Fruit fly (Drosophila melanogaster) whole organism, embryonic: ENCODE measurements around the gene CG17906.
A peak's percentile ranks its signal among the peaks of the same experiment; 100 is the strongest.

Experiments used
- Atf-2 ChIP-seq: fragments of 200-800 bp; sonication (Bioruptor generic); optimal IDR thresholded peaks from 2 replicates; lab custom pipeline; 2016; ENCODE audit warnings: missing biosample characterization, missing genetic modification characterization
- Blimp-1 ChIP-seq: fragments of 200-800 bp; sonication (Bioruptor generic); optimal IDR thresholded peaks from 3 replicates; lab custom pipeline; 2018; ENCODE audit warnings: missing biosample characterization, missing genetic modification characterization, mild to moderate bottlenecking, moderate library complexity, missing genetic modification reagents
- CG1024 ChIP-seq: fragments of 200-800 bp; sonication (Bioruptor generic); IDR thresholded peaks from 2 replicates; pipeline ENCODE4 v1.3.6; 2022; ENCODE audit warnings: missing biosample characterization, missing genetic modification characterization
- CG10321 ChIP-seq: fragments of 200-800 bp; sonication (Bioruptor generic); IDR thresholded peaks from 2 replicates; pipeline ENCODE4 v1.3.6; 2022; ENCODE audit warnings: missing biosample characterization, missing genetic modification characterization
- CG11247 ChIP-seq: fragments of 200-800 bp; sonication (Bioruptor generic); IDR thresholded peaks from 2 replicates; pipeline ENCODE4 v1.3.6; 2022; ENCODE audit warnings: missing biosample characterization, missing genetic modification characterization
- CG12744 ChIP-seq: fragments of 200-800 bp; sonication (Bioruptor generic); optimal IDR thresholded peaks from 2 replicates; lab custom pipeline; 2016; ENCODE audit warnings: missing biosample characterization, missing genetic modification characterization
- CG13624 ChIP-seq: fragments of 200-800 bp; sonication (Bioruptor generic); optimal IDR thresholded peaks from 2 replicates; lab custom pipeline; 2016; ENCODE audit warnings: missing biosample characterization, missing genetic modification characterization
- CG17328 ChIP-seq: fragments of 200-800 bp; sonication (Bioruptor generic); IDR thresholded peaks from 2 replicates; pipeline ENCODE4 v1.3.6; 2022; ENCODE audit warnings: missing biosample characterization, missing genetic modification characterization
- CG17612 ChIP-seq: fragments of 200-800 bp; sonication (Bioruptor generic); IDR thresholded peaks from 2 replicates; pipeline ENCODE4 v1.3.6; 2022; ENCODE audit warnings: missing biosample characterization, missing genetic modification characterization
- CG1792 ChIP-seq: fragments of 200-800 bp; sonication (Bioruptor generic); optimal IDR thresholded peaks from 2 replicates; lab custom pipeline; 2016; ENCODE audit warnings: missing biosample characterization, missing genetic modification characterization
- CG2120 ChIP-seq: fragments of 200-800 bp; sonication (Bioruptor generic); optimal IDR thresholded peaks from 3 replicates; lab custom pipeline; 2016; ENCODE audit warnings: missing biosample characterization, missing genetic modification characterization
- CG2875 ChIP-seq: fragments of 200-800 bp; sonication (Bioruptor generic); optimal IDR thresholded peaks from 2 replicates; lab custom pipeline; 2017; ENCODE audit warnings: missing biosample characterization, mild to moderate bottlenecking, missing genetic modification characterization, missing genetic modification reagents
- CG2889 ChIP-seq: fragments of 200-800 bp; sonication (Bioruptor generic); IDR thresholded peaks from 3 replicates; pipeline ENCODE4 v1.3.6; 2022; ENCODE audit warnings: missing biosample characterization, missing genetic modification characterization
- CG33213 ChIP-seq: fragments of 200-800 bp; sonication (Bioruptor generic); optimal IDR thresholded peaks from 3 replicates; lab custom pipeline; 2016; ENCODE audit warnings: missing biosample characterization, missing genetic modification characterization
- CG34376 ChIP-seq: fragments of 200-800 bp; sonication (Bioruptor generic); optimal IDR thresholded peaks from 2 replicates; lab custom pipeline; 2018; ENCODE audit warnings: missing biosample characterization, mild to moderate bottlenecking, missing genetic modification characterization
- CG4424 ChIP-seq: fragments of 200-800 bp; sonication (Bioruptor generic); optimal IDR thresholded peaks from 3 replicates; lab custom pipeline; 2016; ENCODE audit warnings: missing biosample characterization, missing genetic modification characterization
- CG7357 ChIP-seq: fragments of 200-800 bp; sonication (Bioruptor generic); IDR thresholded peaks from 3 replicates; pipeline ENCODE4 v1.3.6; 2022; ENCODE audit warnings: missing biosample characterization, missing genetic modification characterization
- CG8478 ChIP-seq: fragments of >200 bp; optimal IDR thresholded peaks from 2 replicates; lab custom pipeline; 2018
- CG9437 ChIP-seq: fragments of 200-800 bp; sonication (Bioruptor generic); optimal IDR thresholded peaks from 2 replicates; lab custom pipeline; 2018; ENCODE audit warnings: missing biosample characterization, mild to moderate bottlenecking, missing genetic modification characterization
- CG9817 ChIP-seq: fragments of 200-800 bp; sonication (Bioruptor generic); optimal IDR thresholded peaks from 2 replicates; lab custom pipeline; 2018; ENCODE audit warnings: missing biosample characterization, mild to moderate bottlenecking, missing genetic modification characterization, moderate library complexity
- D ChIP-seq, 2 experiments: fragments of 200-800 bp in 1 of 2; fragments of >200 bp in 1 of 2; sonication (Bioruptor generic) in 1 of 2; optimal IDR thresholded peaks; 2 replicates in 1 of 2; 3 replicates in 1 of 2; lab custom pipeline; 2017; ENCODE audit warnings: mild to moderate bottlenecking in 1 of 2, missing biosample characterization in 1 of 2, missing genetic modification characterization in 1 of 2, missing genetic modification reagents in 1 of 2
- Dip3 ChIP-seq: fragments of 200-800 bp; sonication (Bioruptor generic); optimal IDR thresholded peaks from 3 replicates; lab custom pipeline; 2016; ENCODE audit warnings: missing biosample characterization, missing genetic modification characterization
- E2f2 ChIP-seq: fragments of 200-800 bp; sonication (Bioruptor generic); IDR thresholded peaks from 2 replicates; pipeline ENCODE4 v1.3.6; 2022; ENCODE audit warnings: missing biosample characterization, missing genetic modification characterization
- Ets97D ChIP-seq: fragments of 200-800 bp; sonication (Bioruptor generic); optimal IDR thresholded peaks from 3 replicates; lab custom pipeline; 2016; ENCODE audit warnings: missing biosample characterization, missing genetic modification characterization
- Fer1 ChIP-seq: fragments of 200-800 bp; sonication (Bioruptor generic); optimal IDR thresholded peaks from 2 replicates; lab custom pipeline; 2017; ENCODE audit warnings: missing biosample characterization, mild to moderate bottlenecking, missing genetic modification characterization
- Gug ChIP-seq: fragments of 200-800 bp; sonication (Bioruptor generic); IDR thresholded peaks from 4 replicates; pipeline ENCODE4 v1.3.6; 2022; ENCODE audit warnings: missing biosample characterization, missing genetic modification characterization
- HmgD ChIP-seq: fragments of 200-800 bp; sonication (Bioruptor generic); optimal IDR thresholded peaks from 3 replicates; lab custom pipeline; 2016; ENCODE audit warnings: missing biosample characterization, missing genetic modification characterization
- NfI ChIP-seq: fragments of 200-800 bp; sonication (Bioruptor generic); optimal IDR thresholded peaks from 3 replicates; lab custom pipeline; 2018; ENCODE audit warnings: missing biosample characterization, mild to moderate bottlenecking, missing genetic modification characterization, moderate library complexity
- Oli ChIP-seq: fragments of 200-800 bp; sonication (Bioruptor generic); optimal IDR thresholded peaks from 2 replicates; lab custom pipeline; 2018; ENCODE audit warnings: missing biosample characterization, mild to moderate bottlenecking, missing genetic modification characterization, moderate library complexity
- Rfx ChIP-seq: fragments of 200-800 bp; sonication (Bioruptor generic); IDR thresholded peaks from 2 replicates; pipeline ENCODE4 v1.3.6; 2022; ENCODE audit warnings: missing biosample characterization, missing genetic modification characterization
- Spps ChIP-seq: fragments of 200-800 bp; sonication (Bioruptor generic); optimal IDR thresholded peaks from 2 replicates; lab custom pipeline; 2018; ENCODE audit warnings: missing biosample characterization, mild to moderate bottlenecking, missing genetic modification characterization
- Ssrp ChIP-seq: fragments of 200-800 bp; sonication (Bioruptor generic); optimal IDR thresholded peaks from 2 replicates; lab custom pipeline; 2018; ENCODE audit warnings: missing biosample characterization, mild to moderate bottlenecking, missing genetic modification characterization, moderate library complexity
- emc ChIP-seq: fragments of 200-800 bp; sonication (Bioruptor generic); optimal IDR thresholded peaks from 2 replicates; lab custom pipeline; 2016; ENCODE audit warnings: missing biosample characterization, missing genetic modification characterization
- fd102C ChIP-seq: fragments of 200-800 bp; sonication (Bioruptor generic); optimal IDR thresholded peaks from 2 replicates; lab custom pipeline; 2018; ENCODE audit warnings: missing biosample characterization, mild to moderate bottlenecking, missing genetic modification characterization, moderate library complexity
- fd96Cb ChIP-seq: fragments of 200-800 bp; sonication (Bioruptor generic); optimal IDR thresholded peaks from 2 replicates; lab custom pipeline; 2018; ENCODE audit warnings: missing biosample characterization, mild to moderate bottlenecking, missing genetic modification characterization, moderate library complexity
- grn ChIP-seq: fragments of 200-800 bp; sonication (Bioruptor generic); optimal IDR thresholded peaks from 3 replicates; lab custom pipeline; 2017; ENCODE audit warnings: missing biosample characterization, missing genetic modification characterization
- kni ChIP-seq: fragments of 200-800 bp; sonication (Bioruptor generic); optimal IDR thresholded peaks from 3 replicates; lab custom pipeline; 2017; ENCODE audit warnings: mild to moderate bottlenecking, missing biosample characterization, missing genetic modification reagents, missing genetic modification characterization
- lbe ChIP-seq: fragments of 200-800 bp; sonication (Bioruptor generic); optimal IDR thresholded peaks from 2 replicates; lab custom pipeline; 2016; ENCODE audit warnings: missing biosample characterization, mild to moderate bottlenecking, missing genetic modification characterization
- lilli ChIP-seq: fragments of 200-800 bp; sonication (Bioruptor generic); optimal IDR thresholded peaks from 3 replicates; lab custom pipeline; 2016; ENCODE audit warnings: missing biosample characterization, missing genetic modification characterization
- pan ChIP-seq, 4 experiments: fragments of >200 bp in 3 of 4; fragments of 200-800 bp in 1 of 4; sonication (Bioruptor generic) in 1 of 4; optimal IDR thresholded peaks in 3 of 4; IDR thresholded peaks in 1 of 4; 2 replicates each; pipeline versions ENCODE4 v1.3.6 to Lab custom; 2017 to 2022; ENCODE audit warnings: missing biosample characterization in 2 of 4, missing genetic modification characterization in 2 of 4, mixed read lengths in 1 of 4
- peb ChIP-seq: fragments of 200-800 bp; sonication (Bioruptor generic); IDR thresholded peaks from 2 replicates; pipeline ENCODE4 v1.3.6; 2022; ENCODE audit warnings: missing biosample characterization, missing genetic modification characterization
- pfk ChIP-seq: fragments of 200-800 bp; sonication (Bioruptor generic); optimal IDR thresholded peaks from 2 replicates; lab custom pipeline; 2018; ENCODE audit warnings: missing biosample characterization, mild to moderate bottlenecking, missing genetic modification characterization, moderate library complexity
- pzg ChIP-seq: fragments of 200-800 bp; sonication (Bioruptor generic); optimal IDR thresholded peaks from 3 replicates; lab custom pipeline; 2018; ENCODE audit warnings: missing biosample characterization, mild to moderate bottlenecking, missing genetic modification characterization, moderate library complexity
- ranshi ChIP-seq: fragments of 200-800 bp; sonication (Bioruptor generic); IDR thresholded peaks from 2 replicates; pipeline ENCODE4 v1.3.6; 2022; ENCODE audit warnings: missing biosample characterization, missing genetic modification characterization
- ro ChIP-seq: fragments of 200-800 bp; sonication (Bioruptor generic); IDR thresholded peaks from 2 replicates; pipeline ENCODE4 v1.3.6; 2022; ENCODE audit warnings: missing biosample characterization, missing genetic modification characterization
- sim ChIP-seq: fragments of 200-800 bp; sonication (Bioruptor generic); IDR thresholded peaks from 2 replicates; pipeline ENCODE4 v1.3.6; 2022; ENCODE audit warnings: missing biosample characterization, missing genetic modification characterization
- so ChIP-seq: fragments of 200-800 bp; sonication (Bioruptor generic); IDR thresholded peaks from 3 replicates; pipeline ENCODE4 v1.3.6; 2022; ENCODE audit warnings: missing biosample characterization, missing genetic modification characterization
- sob ChIP-seq: fragments of 200-800 bp; sonication (Bioruptor generic); IDR thresholded peaks from 2 replicates; pipeline ENCODE4 v1.3.6; 2022; ENCODE audit warnings: missing biosample characterization, missing genetic modification characterization
- zf30C ChIP-seq: fragments of 200-800 bp; sonication (Bioruptor generic); optimal IDR thresholded peaks from 3 replicates; lab custom pipeline; 2018; ENCODE audit warnings: missing biosample characterization, mild to moderate bottlenecking, missing genetic modification characterization

Gene CG17906

DNA sequence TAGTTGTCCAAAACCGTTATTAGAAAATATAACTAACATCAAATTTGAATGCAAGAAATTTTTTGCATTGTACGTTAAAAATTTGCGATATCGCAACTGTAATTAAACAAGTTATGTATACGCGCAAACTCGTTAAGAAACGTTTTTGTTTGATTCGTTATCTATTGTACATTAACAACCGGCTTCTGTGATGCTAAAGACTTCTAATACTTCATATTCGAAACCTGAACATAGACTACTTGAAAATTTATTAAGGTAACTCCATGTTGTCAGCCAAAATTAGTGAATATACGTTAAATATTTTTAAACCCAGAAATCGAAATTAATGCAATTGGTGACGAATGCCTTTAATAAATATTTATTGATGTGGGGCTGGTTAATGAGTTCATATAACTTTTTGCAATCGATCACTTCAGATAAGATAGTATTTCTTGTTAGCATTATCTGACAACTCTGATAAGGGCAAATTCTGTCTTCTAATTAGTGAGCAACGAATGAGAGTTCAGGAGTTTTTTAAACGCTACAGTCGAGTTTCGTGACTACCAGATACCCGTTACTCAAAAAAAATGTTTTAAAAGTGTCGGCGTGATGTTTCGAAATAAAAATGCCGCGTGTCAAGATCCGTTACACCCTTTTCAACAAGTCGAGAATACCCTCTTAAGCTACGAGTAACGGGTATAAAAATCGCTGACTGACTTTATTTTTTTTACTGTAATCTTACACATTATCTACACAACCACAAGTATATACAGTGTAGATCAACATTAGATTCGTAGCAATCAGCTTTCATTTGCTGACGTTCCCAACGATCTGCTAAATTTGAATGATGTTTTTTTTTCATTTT, 41.8 kb upstream of the CG17906 start (continued):
- TF ChIP-seq lilli (GFP tag; lab: Kevin White, UChicago) (peak; percentile 68), Dip3 (GFP tag; lab: Kevin White, UChicago) (peak; percentile 31), lbe (GFP tag; lab: Kevin White, UChicago) (no peak), so (no peak), CG7357 (no peak), CG4424 (GFP tag; lab: Kevin White, UChicago) (peak; percentile 49), Blimp-1 (GFP tag; lab: Kevin White, UChicago) (peak; percentile 35), HmgD (peak; percentile 49), CG34376 (GFP tag; lab: Kevin White, UChicago) (peak; percentile 30), CG17328 (GFP tag; lab: Robert Waterston, UW) (peak; percentile 49; the same call in 1 of the 2 replicates), CG12744 (GFP tag; lab: Kevin White, UChicago) (peak; percentile 41), Oli (peak; percentile 31), fd96Cb (tag; lab: Kevin White, UChicago) (no peak), CG2889 (GFP tag; lab: Robert Waterston, UW) (no peak), emc (GFP tag; lab: Kevin White, UChicago) (no peak), CG10321 (GFP tag; lab: Robert Waterston, UW) (no peak), CG1024 (GFP tag; lab: Robert Waterston, UW) (no peak), fd102C (GFP tag; lab: Kevin White, UChicago) (no peak), pzg (GFP tag; lab: Kevin White, UChicago) (peak; percentile 9), Ssrp (tag; lab: Kevin White, UChicago) (peak; percentile 23), kni (GFP tag; lab: Kevin White, UChicago) (no peak), Ets97D (GFP tag; lab: Kevin White, UChicago) (no peak), D (optimal IDR thresholded peaks at IDR 0.05; lab: Kevin White, UChicago) (no peak), D (GFP tag; optimal IDR thresholded peaks at IDR 0.05; lab: Kevin White, UChicago) (no peak), CG17612 (GFP tag; lab: Robert Waterston, UW) (no peak), sob (GFP tag; lab: Robert Waterston, UW) (peak; percentile 36; the same call in 1 of the 2 replicates), zf30C (no peak), CG8478 (no peak), CG9817 (tag; lab: Kevin White, UChicago) (no peak), CG11247 (no peak), Rfx (GFP tag; lab: Robert Waterston, UW) (peak; percentile 71), CG2120 (GFP tag; lab: Kevin White, UChicago) (peak; percentile 72), CG13624 (GFP tag; lab: Kevin White, UChicago) (peak; percentile 37), ro (GFP tag; lab: Robert Waterston, UW) (no peak), grn (GFP tag; lab: Kevin White, UChicago) (peak; percentile 51), CG33213 (GFP tag; lab: Kevin White, UChicago) (peak; percentile 51), pan (optimal IDR thresholded peaks at IDR 0.05; lab: Kevin White, UChicago) (no peak), pan (GFP tag; optimal IDR thresholded peaks at IDR 0.05 in 1 of 2, IDR thresholded peaks at IDR 0.05 in 1 of 2) (peak in 1 of 2 experiments; percentile 59), CG9437 (GFP tag; lab: Kevin White, UChicago) (peak; percentile 16), NfI (GFP tag; lab: Kevin White, UChicago) (peak; percentile 15), pfk (GFP tag; lab: Kevin White, UChicago) (no peak), E2f2 (peak; percentile 58), Gug (GFP tag; lab: Robert Waterston, UW) (peak; percentile 46; the same call in 2 of the 4 replicates), Fer1 (GFP tag; lab: Kevin White, UChicago) (peak; percentile 33), sim (GFP tag; lab: Robert Waterston, UW) (peak; percentile 20; the same call in 1 of the 2 replicates), CG2875 (GFP tag; lab: Kevin White, UChicago) (peak; percentile 33), CG1792 (GFP tag; lab: Kevin White, UChicago) (no peak), peb (no peak), Atf-2 (GFP tag; lab: Kevin White, UChicago) (no peak), ranshi (GFP tag; lab: Robert Waterston, UW) (no peak; the same call in 1 of the 2 replicates), Spps (tag; lab: Kevin White, UChicago) (no peak)
